Fruit fly (Drosophila melanogaster) whole organism, embryonic: Measurements from ENCODE around the gene CG10602.

ENCODE experiments used
- Aef1 ChIP-seq: fragments of 200-800 bp; sonication (Bioruptor generic); IDR thresholded peaks from 3 replicates; pipeline ENCODE4 v1.3.6; 2022; ENCODE audit warnings: missing biosample characterization, missing genetic modification characterization
- CG10654 ChIP-seq: fragments of 200-800 bp; sonication (Bioruptor generic); optimal IDR thresholded peaks from 2 replicates; lab custom pipeline; 2016; ENCODE audit warnings: missing biosample characterization, missing genetic modification characterization
- CG11093 ChIP-seq: fragments of 200-800 bp; sonication (Bioruptor generic); IDR thresholded peaks from 3 replicates; pipeline ENCODE4 v1.3.6; 2022; ENCODE audit warnings: missing biosample characterization, missing genetic modification characterization
- CG13894 ChIP-seq: fragments of 200-800 bp; sonication (Bioruptor generic); optimal IDR thresholded peaks from 3 replicates; lab custom pipeline; 2018; ENCODE audit warnings: missing biosample characterization, mild to moderate bottlenecking, missing genetic modification characterization, moderate library complexity
- CG15696 ChIP-seq: fragments of 200-800 bp; sonication (Bioruptor generic); optimal IDR thresholded peaks from 2 replicates; lab custom pipeline; 2019; ENCODE audit warnings: missing biosample characterization, mild to moderate bottlenecking, missing genetic modification characterization, moderate library complexity
- CG17568 ChIP-seq: fragments of 200-800 bp; sonication (Bioruptor generic); optimal IDR thresholded peaks from 2 replicates; lab custom pipeline; 2018; ENCODE audit warnings: missing biosample characterization, mild to moderate bottlenecking, missing genetic modification characterization, moderate library complexity
- CG17612 ChIP-seq: fragments of 200-800 bp; sonication (Bioruptor generic); IDR thresholded peaks from 2 replicates; pipeline ENCODE4 v1.3.6; 2022; ENCODE audit warnings: missing biosample characterization, missing genetic modification characterization
- CG17912 ChIP-seq: fragments of 200-800 bp; sonication (Bioruptor generic); optimal IDR thresholded peaks from 2 replicates; lab custom pipeline; 2018; ENCODE audit warnings: missing biosample characterization, mild to moderate bottlenecking, missing genetic modification characterization
- CG18262 ChIP-seq: fragments of 200-800 bp; optimal IDR thresholded peaks from 3 replicates; lab custom pipeline; 2019; ENCODE audit warnings: missing biosample characterization, mild to moderate bottlenecking, missing genetic modification characterization, moderate library complexity
- CG30403 ChIP-seq: fragments of 200-800 bp; sonication (Bioruptor generic); optimal IDR thresholded peaks from 3 replicates; lab custom pipeline; 2016; ENCODE audit warnings: missing biosample characterization, missing genetic modification characterization
- CG3065 ChIP-seq: fragments of 200-800 bp; sonication (Bioruptor generic); optimal IDR thresholded peaks from 2 replicates; lab custom pipeline; 2016; ENCODE audit warnings: missing biosample characterization, missing genetic modification characterization
- CG32767 ChIP-seq: fragments of 200-800 bp; sonication (Bioruptor generic); IDR thresholded peaks from 2 replicates; pipeline ENCODE4 v1.3.6; 2022; ENCODE audit warnings: missing biosample characterization, missing genetic modification characterization
- CG34376 ChIP-seq: fragments of 200-800 bp; sonication (Bioruptor generic); optimal IDR thresholded peaks from 2 replicates; lab custom pipeline; 2018; ENCODE audit warnings: missing biosample characterization, mild to moderate bottlenecking, missing genetic modification characterization
- CG3838 ChIP-seq: fragments of 200-800 bp; sonication (Bioruptor generic); optimal IDR thresholded peaks from 3 replicates; lab custom pipeline; 2016; ENCODE audit warnings: missing biosample characterization, missing genetic modification characterization
- CG4854 ChIP-seq: fragments of 200-800 bp; sonication (Bioruptor generic); optimal IDR thresholded peaks from 2 replicates; lab custom pipeline; 2016; ENCODE audit warnings: missing biosample characterization, missing genetic modification characterization, inconsistent platforms
- CG7839 ChIP-seq: fragments of 200-800 bp; sonication (Bioruptor generic); optimal IDR thresholded peaks from 3 replicates; lab custom pipeline; 2018; ENCODE audit warnings: missing biosample characterization, mild to moderate bottlenecking, missing genetic modification characterization, moderate library complexity
- CG8478 ChIP-seq: fragments of >200 bp; optimal IDR thresholded peaks from 2 replicates; lab custom pipeline; 2018
- CG9437 ChIP-seq: fragments of 200-800 bp; sonication (Bioruptor generic); optimal IDR thresholded peaks from 2 replicates; lab custom pipeline; 2018; ENCODE audit warnings: missing biosample characterization, mild to moderate bottlenecking, missing genetic modification characterization
- D ChIP-seq, 2 experiments: fragments of 200-800 bp in 1 of 2; fragments of >200 bp in 1 of 2; sonication (Bioruptor generic) in 1 of 2; optimal IDR thresholded peaks; 2 replicates in 1 of 2; 3 replicates in 1 of 2; lab custom pipeline; 2017; ENCODE audit warnings: mild to moderate bottlenecking in 1 of 2, missing biosample characterization in 1 of 2, missing genetic modification characterization in 1 of 2, missing genetic modification reagents in 1 of 2
- Eip74EF ChIP-seq, 2 experiments: fragments of 200-800 bp in 1 of 2; fragments of >200 bp in 1 of 2; sonication (Bioruptor generic) in 1 of 2; optimal IDR thresholded peaks; 2 replicates each; lab custom pipeline; 2017 to 2019; ENCODE audit warnings: missing biosample characterization in 2 of 2, missing genetic modification characterization in 2 of 2, mild to moderate bottlenecking in 1 of 2, moderate library complexity in 1 of 2
- Gsc ChIP-seq: fragments of 200-800 bp; sonication (Bioruptor generic); IDR thresholded peaks from 2 replicates; pipeline ENCODE4 v1.3.6; 2022; ENCODE audit warnings: missing biosample characterization, missing genetic modification characterization
- H2.0 ChIP-seq: fragments of 200-800 bp; sonication (Bioruptor generic); IDR thresholded peaks from 2 replicates; pipeline ENCODE4 v1.3.6; 2022; ENCODE audit warnings: missing biosample characterization, missing genetic modification characterization
- HLHmδ ChIP-seq: fragments of 200-800 bp; sonication (Bioruptor generic); optimal IDR thresholded peaks from 2 replicates; lab custom pipeline; 2018; ENCODE audit warnings: missing biosample characterization, mild to moderate bottlenecking, missing genetic modification characterization, moderate library complexity
- Hsf ChIP-seq: fragments of 200-800 bp; sonication (Bioruptor generic); optimal IDR thresholded peaks from 3 replicates; lab custom pipeline; 2016; ENCODE audit warnings: missing biosample characterization, missing genetic modification characterization
- Jarid2 ChIP-seq: fragments of 200-800 bp; sonication (Bioruptor generic); optimal IDR thresholded peaks from 3 replicates; lab custom pipeline; 2017; ENCODE audit warnings: mild to moderate bottlenecking, missing biosample characterization, missing genetic modification reagents, missing genetic modification characterization
- Lim3 ChIP-seq: fragments of 200-800 bp; sonication (Bioruptor generic); IDR thresholded peaks from 2 replicates; pipeline ENCODE4 v1.3.6; 2022; ENCODE audit warnings: missing biosample characterization, missing genetic modification characterization
- MBD-R2 ChIP-seq: fragments of 200-800 bp; sonication (Bioruptor generic); IDR thresholded peaks from 2 replicates; pipeline ENCODE4 v1.3.6; 2022; ENCODE audit warnings: missing biosample characterization, missing genetic modification characterization
- Ssrp ChIP-seq: fragments of 200-800 bp; sonication (Bioruptor generic); optimal IDR thresholded peaks from 2 replicates; lab custom pipeline; 2018; ENCODE audit warnings: missing biosample characterization, mild to moderate bottlenecking, missing genetic modification characterization, moderate library complexity
- YL-1 ChIP-seq: fragments of 200-800 bp; sonication (Bioruptor generic); optimal IDR thresholded peaks from 3 replicates; lab custom pipeline; 2017; ENCODE audit warnings: missing biosample characterization, mild to moderate bottlenecking, missing genetic modification characterization
- ara ChIP-seq: fragments of 200-800 bp; sonication (Bioruptor generic); IDR thresholded peaks from 2 replicates; pipeline ENCODE4 v1.3.6; 2022; ENCODE audit warnings: missing biosample characterization, missing genetic modification characterization
- bigmax ChIP-seq: fragments of 200-800 bp; sonication (Bioruptor generic); optimal IDR thresholded peaks from 2 replicates; lab custom pipeline; 2018; ENCODE audit warnings: missing biosample characterization, mild to moderate bottlenecking, missing genetic modification characterization
- bsh ChIP-seq, 2 experiments: fragments of 200-800 bp; sonication (Bioruptor generic); optimal IDR thresholded peaks; 2 replicates each; lab custom pipeline; 2017 to 2018; ENCODE audit warnings: mild to moderate bottlenecking in 2 of 2, missing biosample characterization in 2 of 2, missing genetic modification characterization in 2 of 2, moderate library complexity in 1 of 2
- cas ChIP-seq: fragments of 200-800 bp; sonication (Bioruptor generic); IDR thresholded peaks from 2 replicates; pipeline ENCODE4 v1.3.6; 2022; ENCODE audit warnings: missing biosample characterization, missing genetic modification characterization
- chif ChIP-seq, 2 experiments: fragments of 200-800 bp; sonication (Bioruptor generic); optimal IDR thresholded peaks; 3 replicates each; lab custom pipeline; 2016; ENCODE audit warnings: missing biosample characterization in 2 of 2, missing genetic modification characterization in 2 of 2
- ci ChIP-seq: fragments of 200-800 bp; sonication (Bioruptor generic); IDR thresholded peaks from 3 replicates; pipeline ENCODE4 v1.3.6; 2022; ENCODE audit warnings: missing biosample characterization, missing genetic modification characterization
- crp ChIP-seq, 2 experiments: fragments of 200-800 bp; sonication (Bioruptor generic); optimal IDR thresholded peaks; 2 replicates in 1 of 2; 3 replicates in 1 of 2; lab custom pipeline; 2017; ENCODE audit warnings: missing biosample characterization in 2 of 2, missing genetic modification characterization in 2 of 2, mild to moderate bottlenecking in 1 of 2, moderate library complexity in 1 of 2
- fd102C ChIP-seq: fragments of 200-800 bp; sonication (Bioruptor generic); optimal IDR thresholded peaks from 2 replicates; lab custom pipeline; 2018; ENCODE audit warnings: missing biosample characterization, mild to moderate bottlenecking, missing genetic modification characterization, moderate library complexity
- fru ChIP-seq: fragments of >200 bp; optimal IDR thresholded peaks from 2 replicates; lab custom pipeline; 2017
- ftz-f1 ChIP-seq: fragments of 200-800 bp; sonication (Bioruptor generic); optimal IDR thresholded peaks from 2 replicates; lab custom pipeline; 2016; ENCODE audit warnings: missing biosample characterization, missing genetic modification characterization
- jigr1 ChIP-seq: fragments of 200-800 bp; sonication (Bioruptor generic); IDR thresholded peaks from 3 replicates; pipeline ENCODE4 v1.3.6; 2022; ENCODE audit warnings: missing biosample characterization, missing genetic modification characterization
- kah ChIP-seq: fragments of 200-800 bp; sonication (Bioruptor generic); optimal IDR thresholded peaks from 2 replicates; lab custom pipeline; 2018; ENCODE audit warnings: missing biosample characterization, mild to moderate bottlenecking, missing genetic modification characterization
- knrl ChIP-seq: fragments of 200-800 bp; sonication (Bioruptor generic); IDR thresholded peaks from 3 replicates; pipeline ENCODE4 v1.3.6; 2022; ENCODE audit warnings: missing biosample characterization, missing genetic modification characterization; ENCODE audit not compliant: partially characterized antibody
- ro ChIP-seq: fragments of 200-800 bp; sonication (Bioruptor generic); IDR thresholded peaks from 2 replicates; pipeline ENCODE4 v1.3.6; 2022; ENCODE audit warnings: missing biosample characterization, missing genetic modification characterization
- scrt ChIP-seq: fragments of 200-800 bp; sonication (Bioruptor generic); optimal IDR thresholded peaks from 2 replicates; lab custom pipeline; 2018; ENCODE audit warnings: missing biosample characterization, mild to moderate bottlenecking, missing genetic modification characterization, moderate library complexity
- sqz ChIP-seq: fragments of 200-800 bp; sonication (Bioruptor generic); optimal IDR thresholded peaks from 3 replicates; lab custom pipeline; 2018; ENCODE audit warnings: missing biosample characterization, mild to moderate bottlenecking, missing genetic modification characterization
- sr ChIP-seq: fragments of 200-800 bp; sonication (Bioruptor generic); IDR thresholded peaks from 3 replicates; pipeline ENCODE4 v1.3.6; 2022; ENCODE audit warnings: missing biosample characterization, missing genetic modification characterization
- stc ChIP-seq: fragments of 200-800 bp; sonication (Bioruptor generic); IDR thresholded peaks from 2 replicates; pipeline ENCODE4 v1.3.6; 2022; ENCODE audit warnings: missing biosample characterization, missing genetic modification characterization
- tin ChIP-seq: fragments of 200-800 bp; sonication (Bioruptor generic); optimal IDR thresholded peaks from 3 replicates; lab custom pipeline; 2016; ENCODE audit warnings: missing biosample characterization, missing genetic modification characterization
- usp ChIP-seq: fragments of >200 bp; optimal IDR thresholded peaks from 2 replicates; lab custom pipeline; 2017; ENCODE audit warnings: missing biosample characterization, missing genetic modification characterization
- vvl ChIP-seq: fragments of 200-800 bp; sonication (Bioruptor generic); IDR thresholded peaks from 2 replicates; pipeline ENCODE4 v1.3.6; 2022; ENCODE audit warnings: missing biosample characterization, missing genetic modification characterization
- wdn ChIP-seq: fragments of 200-800 bp; sonication (Bioruptor generic); IDR thresholded peaks from 2 replicates; pipeline ENCODE4 v1.3.6; 2022; ENCODE audit warnings: missing biosample characterization, missing genetic modification characterization

CG10602 gene

dm6 chr2L:18890087-18890486 is 31.0 kb upstream of the CG10602 start (continued):
- peak; percentile 11 for TF ChIP-seq kah
- no peak for TF ChIP-seq CG3838
- peak; percentile 86 for TF ChIP-seq tin (GFP tag; lab: Kevin White, UChicago)
- TF ChIP-seq sr (GFP tag; lab: Robert Waterston, UW): no peak
- TF ChIP-seq ara (GFP tag; lab: Robert Waterston, UW): peak; percentile 87
- peak; percentile 15 for TF ChIP-seq Jarid2 (GFP tag; lab: Kevin White, UChicago)
- peak; percentile 65 for TF ChIP-seq CG30403 (GFP tag; lab: Kevin White, UChicago)
- TF ChIP-seq vvl (GFP tag; lab: Robert Waterston, UW): peak; percentile 88
- no peak for TF ChIP-seq wdn (GFP tag; lab: Robert Waterston, UW)
- TF ChIP-seq CG4854 (GFP tag; lab: Kevin White, UChicago): peak; percentile 56
- peak; percentile 7; the same call in 1 of the 2 replicates for TF ChIP-seq CG17612 (GFP tag; lab: Robert Waterston, UW)
- 0 out of 2 replicates have a peak, but pooled peaks have one; percentile 33 for TF ChIP-seq stc
- peak; percentile 53 for TF ChIP-seq CG10654 (GFP tag; lab: Kevin White, UChicago)
- no peak for TF ChIP-seq knrl (GFP tag; lab: Robert Waterston, UW)
- no peak for TF ChIP-seq cas (GFP tag; lab: Robert Waterston, UW)
- peak in 1 of 2 experiments; percentile 19 for TF ChIP-seq Eip74EF (GFP tag; optimal IDR thresholded peaks at IDR 0.05; lab: Kevin White, UChicago)
- peak; percentile 82 to 90 for TF ChIP-seq chif (GFP tag; optimal IDR thresholded peaks at IDR 0.05; lab: Kevin White, UChicago)
- TF ChIP-seq bigmax (GFP tag; lab: Kevin White, UChicago): no peak
- TF ChIP-seq Gsc (GFP tag; lab: Robert Waterston, UW): no peak
- TF ChIP-seq CG7839 (tag; lab: Kevin White, UChicago): peak; percentile 83
- peak; percentile 35 for TF ChIP-seq CG9437 (GFP tag; lab: Kevin White, UChicago)
- peak; percentile 87 for TF ChIP-seq ci (GFP tag; lab: Robert Waterston, UW)
- no peak for TF ChIP-seq jigr1 (GFP tag; lab: Robert Waterston, UW)
- TF ChIP-seq CG32767: no peak; the same call in 1 of the 2 replicates
- TF ChIP-seq CG17568 (GFP tag; lab: Kevin White, UChicago): peak; percentile 65
- TF ChIP-seq CG17912 (GFP tag; lab: Kevin White, UChicago): no peak
- peak in 1 of 2 experiments; percentile 90 for TF ChIP-seq bsh (GFP tag; optimal IDR thresholded peaks at IDR 0.05; lab: Kevin White, UChicago)
- peak in 1 of 2 experiments; percentile 13 for TF ChIP-seq crp (GFP tag; optimal IDR thresholded peaks at IDR 0.05; lab: Kevin White, UChicago)
- TF ChIP-seq HLHmδ (GFP tag; lab: Kevin White, UChicago): no peak
- no peak for TF ChIP-seq usp (GFP tag; lab: Kevin White, UChicago)
- TF ChIP-seq CG13894: no peak
- TF ChIP-seq Hsf (GFP tag; lab: Kevin White, UChicago): peak; percentile 84
- peak; percentile 21; the same call in 1 of the 2 replicates for TF ChIP-seq MBD-R2
- TF ChIP-seq CG11093: peak; percentile 38; the same call in 1 of the 3 replicates
- TF ChIP-seq Ssrp: peak; percentile 76
- peak; percentile 95 for TF ChIP-seq CG15696
- peak; percentile 24; the same call in 1 of the 2 replicates for TF ChIP-seq ro (GFP tag; lab: Robert Waterston, UW)
- peak; percentile 93 for TF ChIP-seq fd102C (GFP tag; lab: Kevin White, UChicago)
- peak; percentile 89 for TF ChIP-seq CG18262 (tag; lab: Kevin White, UChicago)
- peak; percentile 30 for TF ChIP-seq sqz (GFP tag; lab: Kevin White, UChicago)
- TF ChIP-seq scrt (GFP tag; lab: Kevin White, UChicago): no peak
- TF ChIP-seq fru (lab: Kevin White, UChicago): no peak
- no peak for TF ChIP-seq D (optimal IDR thresholded peaks at IDR 0.05; lab: Kevin White, UChicago)
- peak; percentile 78 for TF ChIP-seq D (GFP tag; optimal IDR thresholded peaks at IDR 0.05; lab: Kevin White, UChicago)
- no peak for TF ChIP-seq Lim3
- TF ChIP-seq H2.0: peak; percentile 47
- peak; percentile 25 for TF ChIP-seq CG3065 (GFP tag; lab: Kevin White, UChicago)
- TF ChIP-seq Aef1 (GFP tag; lab: Robert Waterston, UW): 0 out of 3 replicates have a peak, but pooled peaks have one; percentile 28
- no peak for TF ChIP-seq ftz-f1 (GFP tag; lab: Kevin White, UChicago)
- TF ChIP-seq CG8478 (lab: Kevin White, UChicago): no peak
- no peak for TF ChIP-seq CG34376 (GFP tag; lab: Kevin White, UChicago)
- no peak for TF ChIP-seq YL-1 (GFP tag; lab: Kevin White, UChicago)
